Fruit fly (Drosophila melanogaster) whole organism, pupa: ENCODE results near the gene CG3309.

Source experiments
- CG10348 ChIP-seq: fragments of 200-800 bp; sonication (Bioruptor generic); IDR thresholded peaks from 2 replicates; pipeline ENCODE4 v1.3.6; 2022; ENCODE audit warnings: missing biosample characterization, missing genetic modification characterization
- CG12605 ChIP-seq: fragments of 200-800 bp; sonication (Bioruptor generic); IDR thresholded peaks from 2 replicates; pipeline ENCODE4 v1.3.6; 2022; ENCODE audit warnings: missing biosample characterization, missing genetic modification characterization
- CG13204 ChIP-seq: fragments of 200-800 bp; sonication (Bioruptor generic); optimal IDR thresholded peaks from 2 replicates; lab custom pipeline; 2018; ENCODE audit warnings: missing biosample characterization, mild to moderate bottlenecking, missing genetic modification characterization, moderate library complexity
- CG17806 ChIP-seq: fragments of 200-800 bp; sonication (Bioruptor generic); optimal IDR thresholded peaks from 2 replicates; lab custom pipeline; 2018; ENCODE audit warnings: missing biosample characterization, mild to moderate bottlenecking, missing genetic modification characterization, moderate library complexity
- CG34367 ChIP-seq: fragments of 200-800 bp; sonication (Bioruptor generic); optimal IDR thresholded peaks from 2 replicates; lab custom pipeline; 2018; ENCODE audit warnings: missing biosample characterization, mild to moderate bottlenecking, missing genetic modification characterization
- EcR ChIP-seq: fragments of 200-800 bp; sonication (Bioruptor generic); optimal IDR thresholded peaks from 3 replicates; lab custom pipeline; 2019; ENCODE audit warnings: missing biosample characterization, missing genetic modification characterization, mild to moderate bottlenecking, moderate library complexity, missing genetic modification reagents
- Ets98B ChIP-seq: fragments of 200-800 bp; sonication (Bioruptor generic); IDR thresholded peaks from 2 replicates; pipeline ENCODE4 v1.3.6; 2022; ENCODE audit warnings: missing biosample characterization, missing genetic modification characterization
- Pif1A ChIP-seq: fragments of 200-800 bp; sonication (Bioruptor generic); optimal IDR thresholded peaks from 3 replicates; lab custom pipeline; 2016; ENCODE audit warnings: missing biosample characterization, missing genetic modification characterization
- Pif1B ChIP-seq: fragments of 200-800 bp; sonication (Bioruptor generic); optimal IDR thresholded peaks from 3 replicates; lab custom pipeline; 2016; ENCODE audit warnings: missing biosample characterization, missing genetic modification characterization
- gl ChIP-seq: fragments of 200-800 bp; sonication (Bioruptor generic); optimal IDR thresholded peaks from 2 replicates; lab custom pipeline; 2018; ENCODE audit warnings: missing biosample characterization, mild to moderate bottlenecking, missing genetic modification characterization
- rn ChIP-seq: fragments of 200-800 bp; sonication (Bioruptor generic); IDR thresholded peaks from 2 replicates; pipeline ENCODE4 v1.3.6; 2022; ENCODE audit warnings: missing biosample characterization, missing genetic modification characterization

DNA sequence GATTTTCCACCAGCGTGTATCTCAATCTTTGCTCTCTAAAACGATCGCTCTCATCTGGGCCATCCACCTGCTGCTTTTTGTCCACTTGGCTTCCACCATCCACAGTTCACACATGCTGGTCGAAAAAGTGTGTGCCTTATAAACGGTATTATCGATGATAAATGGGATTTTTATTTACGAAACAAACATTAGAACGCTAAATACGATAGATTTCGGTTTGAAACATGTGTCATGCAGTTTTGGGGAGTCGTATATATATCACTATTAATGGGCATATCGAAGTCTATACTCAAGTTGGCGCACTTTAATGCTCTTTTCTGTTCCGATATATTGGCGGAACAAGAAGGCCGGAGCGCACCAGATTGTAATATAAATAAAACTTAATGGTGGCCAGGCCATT lies 27.9 kb upstream of the CG3309 start:
- TF ChIP-seq EcR (GFP tag; lab: Kevin White, UChicago) (no peak), gl (tag; lab: Kevin White, UChicago) (no peak), Ets98B (GFP tag; lab: Robert Waterston, UW) (no peak), CG34367 (tag; lab: Kevin White, UChicago) (no peak), Pif1A (GFP tag; lab: Kevin White, UChicago) (no peak), rn (GFP tag; lab: Robert Waterston, UW) (no peak), CG13204 (GFP tag; lab: Kevin White, UChicago) (no peak), CG10348 (GFP tag; lab: Robert Waterston, UW) (no peak), CG17806 (tag; lab: Kevin White, UChicago) (no peak), CG12605 (GFP tag; lab: Robert Waterston, UW) (no peak), Pif1B (GFP tag; lab: Kevin White, UChicago) (no peak)
